Worm (Caenorhabditis elegans) whole organism, L2 larva: ENCODE results near the gene gtf-2H1.

Source experiments
- C34F6.9 ChIP-seq: fragments of 150-350 bp; optimal IDR thresholded peaks from 2 replicates; lab custom pipeline; 2014; ENCODE audit warnings: missing biosample characterization, missing genetic modification characterization
- F13H6.1 ChIP-seq: sonication (generic microtip); optimal IDR thresholded peaks from 2 replicates; lab custom pipeline; 2016; ENCODE audit warnings: missing genetic modification characterization, missing compliant biosample characterization
- R02D3.7 ChIP-seq: fragments of 150-350 bp; optimal IDR thresholded peaks from 2 replicates; lab custom pipeline; 2014; ENCODE audit warnings: missing biosample characterization, missing genetic modification characterization
- Y55F3AM.14 ChIP-seq: fragments of 200-800 bp; sonication (Bioruptor generic); optimal IDR thresholded peaks from 2 replicates; lab custom pipeline; 2018; ENCODE audit warnings: mild to moderate bottlenecking, missing genetic modification characterization, missing compliant biosample characterization
- ZK546.5 ChIP-seq: sonication (generic microtip); optimal IDR thresholded peaks from 2 replicates; lab custom pipeline; 2017; ENCODE audit warnings: missing biosample characterization, missing genetic modification characterization
- alr-1 ChIP-seq: fragments of 150-350 bp; optimal IDR thresholded peaks from 2 replicates; lab custom pipeline; 2014; ENCODE audit warnings: missing biosample characterization, missing genetic modification characterization
- aly-2 ChIP-seq: fragments of 150-350 bp; optimal IDR thresholded peaks from 2 replicates; lab custom pipeline; 2014; ENCODE audit warnings: missing biosample characterization, missing genetic modification characterization
- ama-1 ChIP-seq: fragments of 150-350 bp; optimal IDR thresholded peaks from 2 replicates; lab custom pipeline; 2018; ENCODE audit warnings: inconsistent platforms
- blmp-1 ChIP-seq: sonication (generic microtip); optimal IDR thresholded peaks from 2 replicates; lab custom pipeline; 2017; ENCODE audit warnings: missing genetic modification characterization, mild to moderate bottlenecking, missing compliant biosample characterization, antibody characterized with exemption, moderate library complexity; ENCODE audit not compliant: insufficient read depth
- ceh-16 ChIP-seq: fragments of 150-350 bp; optimal IDR thresholded peaks from 2 replicates; lab custom pipeline; 2014; ENCODE audit warnings: missing biosample characterization, missing genetic modification characterization
- ceh-82 ChIP-seq: fragments of 150-350 bp; optimal IDR thresholded peaks from 2 replicates; lab custom pipeline; 2014; ENCODE audit warnings: missing biosample characterization, missing genetic modification characterization
- crh-2 ChIP-seq: sonication (generic microtip); optimal IDR thresholded peaks from 2 replicates; lab custom pipeline; 2017; ENCODE audit warnings: missing biosample characterization, missing genetic modification characterization
- dmd-4 ChIP-seq: sonication (generic microtip); optimal IDR thresholded peaks from 2 replicates; lab custom pipeline; 2017; ENCODE audit warnings: missing biosample characterization, missing genetic modification characterization
- egl-27 ChIP-seq: sonication (generic microtip); optimal IDR thresholded peaks from 3 replicates; lab custom pipeline; 2017; ENCODE audit warnings: missing biosample characterization, missing genetic modification reagents, missing genetic modification characterization
- elt-1 ChIP-seq: fragments of 150-350 bp; optimal IDR thresholded peaks from 2 replicates; lab custom pipeline; 2014; ENCODE audit warnings: missing biosample characterization, missing genetic modification characterization
- elt-3 ChIP-seq: sonication (generic microtip); optimal IDR thresholded peaks from 2 replicates; lab custom pipeline; 2017; ENCODE audit warnings: missing biosample characterization, missing genetic modification characterization
- fos-1 ChIP-seq: fragments of 150-350 bp; optimal IDR thresholded peaks from 2 replicates; lab custom pipeline; 2014; ENCODE audit warnings: missing biosample characterization, missing genetic modification characterization
- gmeb-1 ChIP-seq: fragments of 150-350 bp; optimal IDR thresholded peaks from 2 replicates; lab custom pipeline; 2014; ENCODE audit warnings: missing biosample characterization, missing genetic modification characterization
- lin-11 ChIP-seq: fragments of 150-350 bp; sonication (generic microtip); optimal IDR thresholded peaks from 2 replicates; lab custom pipeline; 2014; ENCODE audit warnings: missing biosample characterization, missing genetic modification characterization, inconsistent platforms, mixed read lengths
- lin-13 ChIP-seq: fragments of 150-350 bp; optimal IDR thresholded peaks from 2 replicates; lab custom pipeline; 2014; ENCODE audit warnings: missing biosample characterization, missing genetic modification reagents, missing genetic modification characterization
- lin-39 ChIP-seq: fragments of 150-350 bp; optimal IDR thresholded peaks from 2 replicates; lab custom pipeline; 2014; ENCODE audit warnings: missing biosample characterization, missing genetic modification reagents, missing genetic modification characterization
- lsy-2 ChIP-seq, 2 experiments: fragments of 150-350 bp in 1 of 2; sonication (generic microtip) in 1 of 2; optimal IDR thresholded peaks; 2 replicates each; lab custom pipeline; 2014 to 2017; ENCODE audit warnings: missing biosample characterization in 2 of 2, missing genetic modification characterization in 2 of 2
- mab-5 ChIP-seq: fragments of 150-350 bp; optimal IDR thresholded peaks from 2 replicates; lab custom pipeline; 2014; ENCODE audit warnings: missing biosample characterization, missing genetic modification characterization
- mbf-1 ChIP-seq: sonication (generic microtip); optimal IDR thresholded peaks from 2 replicates; lab custom pipeline; 2017; ENCODE audit warnings: missing biosample characterization, missing genetic modification characterization
- mdl-1 ChIP-seq, 2 experiments: fragments of 150-350 bp in 1 of 2; sonication (generic microtip) in 1 of 2; optimal IDR thresholded peaks; 2 replicates each; lab custom pipeline; 2017; ENCODE audit warnings: missing biosample characterization in 2 of 2, missing genetic modification characterization in 2 of 2
- nhr-10 ChIP-seq: sonication (generic microtip); optimal IDR thresholded peaks from 2 replicates; lab custom pipeline; 2017; ENCODE audit warnings: missing biosample characterization, missing genetic modification characterization
- nhr-11 ChIP-seq: fragments of 150-350 bp; optimal IDR thresholded peaks from 2 replicates; lab custom pipeline; 2014; ENCODE audit warnings: missing biosample characterization, missing genetic modification characterization
- nhr-12 ChIP-seq: fragments of 150-350 bp; optimal IDR thresholded peaks from 2 replicates; lab custom pipeline; 2014; ENCODE audit warnings: missing biosample characterization, missing genetic modification characterization
- nhr-129 ChIP-seq: fragments of 150-350 bp; optimal IDR thresholded peaks from 2 replicates; lab custom pipeline; 2014; ENCODE audit warnings: missing biosample characterization, missing genetic modification characterization
- nhr-21 ChIP-seq: fragments of 150-350 bp; optimal IDR thresholded peaks from 2 replicates; lab custom pipeline; 2014; ENCODE audit warnings: missing biosample characterization, missing genetic modification characterization
- nhr-23 ChIP-seq: fragments of 150-350 bp; optimal IDR thresholded peaks from 2 replicates; lab custom pipeline; 2014; ENCODE audit warnings: missing biosample characterization, missing genetic modification reagents, missing genetic modification characterization
- nhr-237 ChIP-seq: fragments of 150-350 bp; optimal IDR thresholded peaks from 2 replicates; lab custom pipeline; 2014; ENCODE audit warnings: missing biosample characterization, missing genetic modification characterization
- nhr-25 ChIP-seq: fragments of 150-350 bp; sonication (generic microtip); optimal IDR thresholded peaks from 3 replicates; lab custom pipeline; 2014; ENCODE audit warnings: missing biosample characterization, missing genetic modification characterization
- nhr-6 ChIP-seq: fragments of 150-350 bp; optimal IDR thresholded peaks from 2 replicates; lab custom pipeline; 2014; ENCODE audit warnings: missing biosample characterization, missing genetic modification characterization
- nhr-77 ChIP-seq: fragments of 150-350 bp; optimal IDR thresholded peaks from 2 replicates; lab custom pipeline; 2014; ENCODE audit warnings: missing biosample characterization, missing genetic modification characterization
- peb-1 ChIP-seq: fragments of 150-350 bp; optimal IDR thresholded peaks from 2 replicates; lab custom pipeline; 2014; ENCODE audit warnings: missing biosample characterization, missing genetic modification characterization
- sem-4 ChIP-seq: fragments of 150-350 bp; optimal IDR thresholded peaks from 2 replicates; lab custom pipeline; 2014; ENCODE audit warnings: missing biosample characterization, missing genetic modification reagents, missing genetic modification characterization
- sma-3 ChIP-seq: sonication (generic microtip); optimal IDR thresholded peaks from 2 replicates; lab custom pipeline; 2016; ENCODE audit warnings: missing genetic modification reagents, missing genetic modification characterization, missing compliant biosample characterization
- sma-9 ChIP-seq, 2 experiments: fragments of 150-350 bp in 1 of 2; sonication (generic microtip) in 1 of 2; optimal IDR thresholded peaks; 2 replicates each; lab custom pipeline; 2014 to 2016; ENCODE audit warnings: missing genetic modification characterization in 2 of 2, mild to moderate bottlenecking in 1 of 2, missing biosample characterization in 1 of 2, missing compliant biosample characterization in 1 of 2, missing genetic modification reagents in 1 of 2, moderate library complexity in 1 of 2
- snpc-4 ChIP-seq: fragments of 150-350 bp; optimal IDR thresholded peaks from 2 replicates; lab custom pipeline; 2014; ENCODE audit warnings: missing biosample characterization, missing genetic modification characterization
- unc-39 ChIP-seq: fragments of 150-350 bp; optimal IDR thresholded peaks from 2 replicates; lab custom pipeline; 2014; ENCODE audit warnings: missing biosample characterization, missing genetic modification characterization
- unc-55 ChIP-seq: fragments of 150-350 bp; sonication (generic microtip); optimal IDR thresholded peaks from 3 replicates; lab custom pipeline; 2014; ENCODE audit warnings: missing biosample characterization, missing genetic modification reagents, missing genetic modification characterization
- unc-62 ChIP-seq: fragments of 150-350 bp; optimal IDR thresholded peaks from 2 replicates; lab custom pipeline; 2014; ENCODE audit warnings: missing biosample characterization, missing genetic modification reagents, missing genetic modification characterization
- zag-1 ChIP-seq: fragments of 150-350 bp; optimal IDR thresholded peaks from 2 replicates; lab custom pipeline; 2014; ENCODE audit warnings: missing biosample characterization, missing genetic modification characterization
- ztf-1 ChIP-seq: fragments of 200-800 bp; sonication (Bioruptor generic); conservative IDR thresholded peaks from 2 replicates; pipeline ENCODE4 v1.3.6; 2022; ENCODE audit warnings: missing genetic modification characterization, missing compliant biosample characterization
- ztf-4 ChIP-seq: fragments of 150-350 bp; optimal IDR thresholded peaks from 2 replicates; lab custom pipeline; 2014; ENCODE audit warnings: missing biosample characterization, missing genetic modification characterization

The gtf-2H1 gene

DNA sequence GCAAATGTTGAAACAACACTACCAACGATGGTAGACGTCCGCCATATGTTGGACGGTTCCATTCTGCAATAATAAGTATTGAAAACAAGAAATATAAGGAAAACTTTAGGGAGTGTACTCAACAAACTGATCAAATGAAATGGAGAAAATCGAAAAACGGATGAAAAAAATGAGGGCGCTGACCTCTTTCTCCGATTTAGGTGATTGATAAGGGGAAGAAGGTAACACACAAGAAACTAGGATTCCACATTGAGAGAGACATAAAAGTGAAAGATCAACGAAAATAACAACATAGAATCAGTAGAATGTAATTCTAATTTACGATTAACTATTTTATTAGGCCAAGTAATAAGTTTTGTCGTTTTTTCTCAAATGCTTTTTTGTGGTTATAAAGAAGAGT lies 27.6 kb upstream of the gtf-2H1 start, which contains the start of gene dpy-9:
Gene dpy-9, minus strand, starts transcription at position 63 of the 400 bp plus-strand sequence.
- TF ChIP-seq blmp-1 = peak; percentile 18
- no peak for TF ChIP-seq nhr-21 (tag; lab: Kevin White, UChicago)
- TF ChIP-seq nhr-6 (tag; lab: Kevin White, UChicago) = no peak
- no peak for TF ChIP-seq nhr-10 (tag; lab: Kevin White, UChicago)

- TF ChIP-seq unc-39 (tag; lab: Kevin White, UChicago) (no peak), nhr-129 (no peak), crh-2 (tag; lab: Kevin White, UChicago) (no peak), ZK546.5 (no peak), mbf-1 (tag; lab: Kevin White, UChicago) (no peak)
Observed at ce11 chrIV:258362-258761, 26.8 kb upstream of the gtf-2H1 start.

DNA sequence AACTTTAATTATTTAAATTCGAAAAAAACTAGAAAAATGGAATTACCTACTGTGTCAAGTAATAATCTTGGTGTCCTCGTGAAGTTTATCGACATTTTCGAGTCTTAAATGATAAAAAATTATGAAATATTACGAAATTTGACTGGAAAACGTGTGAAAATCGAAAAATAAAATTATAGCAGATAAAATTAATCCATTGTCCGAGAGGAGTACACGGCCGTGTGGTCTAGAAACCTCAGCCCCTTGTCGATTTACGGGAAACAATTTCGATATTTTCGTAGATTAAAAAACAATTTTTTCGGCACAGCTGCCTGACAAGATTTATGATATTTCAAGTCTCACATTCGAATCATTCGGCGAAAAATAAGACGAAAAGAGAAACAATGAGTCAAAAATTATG lies 25.5 kb upstream of the gtf-2H1 start, which contains the start of gene R02D3.8:
Gene R02D3.8, minus strand, starts transcription at position 109 of the 400 bp plus-strand sequence.
- TF ChIP-seq sma-3 (peak; percentile 44), nhr-129 (no peak), C34F6.9 (tag; lab: Kevin White, UChicago) (peak; percentile 45), lin-13 (GFP tag; lab: Kevin White, UChicago) (peak; percentile 10), unc-55 (GFP tag; lab: Kevin White, UChicago) (peak; percentile 50), F13H6.1 (tag; lab: Kevin White, UChicago) (no peak), lsy-2 (tag; optimal IDR thresholded peaks at IDR 0.05; lab: Kevin White, UChicago) (peak in 1 of 2 experiments; percentile 70), crh-2 (tag; lab: Kevin White, UChicago) (peak; percentile 22), sma-9 (GFP tag; optimal IDR thresholded peaks at IDR 0.05; lab: Kevin White, UChicago) (peak; percentile 62), sma-9 (tag; optimal IDR thresholded peaks at IDR 0.05; lab: Kevin White, UChicago) (no peak), aly-2 (tag; lab: Kevin White, UChicago) (no peak), nhr-25 (peak; percentile 46), gmeb-1 (tag; lab: Kevin White, UChicago) (peak; percentile 24), nhr-21 (tag; lab: Kevin White, UChicago) (peak; percentile 19)

- TF ChIP-seq mdl-1 (tag; optimal IDR thresholded peaks at IDR 0.05; lab: Kevin White, UChicago) = peak in 1 of 2 experiments; percentile 17
- TF ChIP-seq nhr-6 (tag; lab: Kevin White, UChicago) = no peak
- TF ChIP-seq nhr-77 (tag; lab: Kevin White, UChicago) = no peak
- peak; percentile 83 for TF ChIP-seq crh-2 (tag; lab: Kevin White, UChicago)
- peak; percentile 75 for TF ChIP-seq nhr-21 (tag; lab: Kevin White, UChicago)
- TF ChIP-seq ama-1 (lab: Kevin White, UChicago) = no peak
- TF ChIP-seq elt-3 (tag; lab: Kevin White, UChicago) = no peak
- no peak for TF ChIP-seq zag-1 (tag; lab: Kevin White, UChicago)
- peak; percentile 63 for TF ChIP-seq sma-3
- TF ChIP-seq C34F6.9 (tag; lab: Kevin White, UChicago) = peak; percentile 91
- TF ChIP-seq nhr-23 (tag; lab: Kevin White, UChicago) = no peak
- peak; percentile 72 for TF ChIP-seq nhr-25
- no peak for TF ChIP-seq Y55F3AM.14 (GFP tag; lab: Kevin White, UChicago)
- TF ChIP-seq fos-1 (tag; lab: Kevin White, UChicago) = peak; percentile 61
- no peak for TF ChIP-seq dmd-4 (tag; lab: Kevin White, UChicago)
- no peak for TF ChIP-seq snpc-4 (tag; lab: Kevin White, UChicago)
- TF ChIP-seq egl-27 (tag; lab: Kevin White, UChicago) = peak; percentile 8
- TF ChIP-seq ceh-16 (tag; lab: Kevin White, UChicago) = no peak
- peak; percentile 52 to 91 for TF ChIP-seq lsy-2 (tag; optimal IDR thresholded peaks at IDR 0.05; lab: Kevin White, UChicago)
- TF ChIP-seq nhr-237 = peak; percentile 7
- TF ChIP-seq peb-1 (tag; lab: Kevin White, UChicago) = no peak
- no peak for TF ChIP-seq ztf-1
- peak; percentile 99 for TF ChIP-seq unc-55 (GFP tag; lab: Kevin White, UChicago)
- TF ChIP-seq mab-5 = peak; percentile 9
- peak; percentile 64 for TF ChIP-seq sma-9 (GFP tag; optimal IDR thresholded peaks at IDR 0.05; lab: Kevin White, UChicago)
- TF ChIP-seq sma-9 (tag; optimal IDR thresholded peaks at IDR 0.05; lab: Kevin White, UChicago) = no peak
- no peak for TF ChIP-seq nhr-12 (tag; lab: Kevin White, UChicago)
- TF ChIP-seq ztf-4 = peak; percentile 53
- TF ChIP-seq lin-39 (tag; lab: Kevin White, UChicago) = no peak
- TF ChIP-seq aly-2 (tag; lab: Kevin White, UChicago) = no peak
- peak; percentile 44 for TF ChIP-seq sem-4 (tag; lab: Kevin White, UChicago)
- TF ChIP-seq nhr-11 (tag; lab: Kevin White, UChicago) = no peak
- TF ChIP-seq elt-1 = no peak
- no peak for TF ChIP-seq R02D3.7 (tag; lab: Kevin White, UChicago)
- TF ChIP-seq ceh-82 (tag; lab: Kevin White, UChicago) = peak; percentile 53
- TF ChIP-seq mbf-1 (tag; lab: Kevin White, UChicago) = no peak
- TF ChIP-seq nhr-10 (tag; lab: Kevin White, UChicago) = no peak
- TF ChIP-seq alr-1 (tag; lab: Kevin White, UChicago) = no peak
- peak; percentile 85 for TF ChIP-seq lin-11 (tag; lab: Kevin White, UChicago)
- TF ChIP-seq unc-62 = no peak
Observed at ce11 chrIV:255379-255857, 23.8 kb upstream of the gtf-2H1 start, which contains the start of gene rcat-1. Gene rcat-1, minus strand, starts transcription at chrIV:255429.
